Fruit fly (Drosophila melanogaster) whole organism, embryonic: ENCODE data around the gene CG43999.

ENCODE experiments used
- CG10209 ChIP-seq: fragments of 200-800 bp; sonication (Bioruptor generic); optimal IDR thresholded peaks from 3 replicates; lab custom pipeline; 2017; ENCODE audit warnings: missing biosample characterization, mild to moderate bottlenecking, missing genetic modification characterization, missing genetic modification reagents
- CG10462 ChIP-seq: fragments of 200-800 bp; sonication (Bioruptor generic); optimal IDR thresholded peaks from 2 replicates; lab custom pipeline; 2016; ENCODE audit warnings: missing biosample characterization, missing genetic modification characterization
- CG10654 ChIP-seq: fragments of 200-800 bp; sonication (Bioruptor generic); optimal IDR thresholded peaks from 2 replicates; lab custom pipeline; 2016; ENCODE audit warnings: missing biosample characterization, missing genetic modification characterization
- CG11093 ChIP-seq: fragments of 200-800 bp; sonication (Bioruptor generic); IDR thresholded peaks from 3 replicates; pipeline ENCODE4 v1.3.6; 2022; ENCODE audit warnings: missing biosample characterization, missing genetic modification characterization
- CG11696 ChIP-seq: fragments of 200-800 bp; sonication (Bioruptor generic); IDR thresholded peaks from 2 replicates; pipeline ENCODE4 v1.3.6; 2022; ENCODE audit warnings: missing biosample characterization, missing genetic modification characterization
- CG12219 ChIP-seq: fragments of 200-800 bp; sonication (Bioruptor generic); optimal IDR thresholded peaks from 3 replicates; lab custom pipeline; 2018; ENCODE audit warnings: missing biosample characterization, mild to moderate bottlenecking, missing genetic modification characterization
- CG12299 ChIP-seq: fragments of 200-800 bp; sonication (Bioruptor generic); optimal IDR thresholded peaks from 2 replicates; lab custom pipeline; 2018; ENCODE audit warnings: missing biosample characterization, mild to moderate bottlenecking, missing genetic modification characterization
- CG12391 ChIP-seq: fragments of 200-800 bp; sonication (Bioruptor generic); optimal IDR thresholded peaks from 3 replicates; lab custom pipeline; 2018; ENCODE audit warnings: missing biosample characterization, mild to moderate bottlenecking, missing genetic modification characterization, moderate library complexity
- CG15696 ChIP-seq: fragments of 200-800 bp; sonication (Bioruptor generic); optimal IDR thresholded peaks from 2 replicates; lab custom pipeline; 2019; ENCODE audit warnings: missing biosample characterization, mild to moderate bottlenecking, missing genetic modification characterization, moderate library complexity
- CG16813 ChIP-seq: fragments of 200-800 bp; sonication (Bioruptor generic); IDR thresholded peaks from 3 replicates; pipeline ENCODE4 v1.3.6; 2022; ENCODE audit warnings: missing biosample characterization, missing genetic modification characterization; ENCODE audit not compliant: partially characterized antibody
- CG16863 ChIP-seq: fragments of 200-800 bp; sonication (Bioruptor generic); optimal IDR thresholded peaks from 3 replicates; lab custom pipeline; 2016; ENCODE audit warnings: missing biosample characterization, missing genetic modification characterization
- CG1832 ChIP-seq: fragments of 200-800 bp; sonication (Bioruptor generic); optimal IDR thresholded peaks from 2 replicates; lab custom pipeline; 2017; ENCODE audit warnings: missing biosample characterization, mild to moderate bottlenecking, missing genetic modification characterization, inconsistent platforms
- CG2129 ChIP-seq: fragments of 200-800 bp; sonication (Bioruptor generic); IDR thresholded peaks from 2 replicates; pipeline ENCODE4 v1.3.6; 2022; ENCODE audit warnings: missing biosample characterization, missing genetic modification characterization; ENCODE audit not compliant: partially characterized antibody
- CG2889 ChIP-seq: fragments of 200-800 bp; sonication (Bioruptor generic); IDR thresholded peaks from 3 replicates; pipeline ENCODE4 v1.3.6; 2022; ENCODE audit warnings: missing biosample characterization, missing genetic modification characterization
- CG30403 ChIP-seq: fragments of 200-800 bp; sonication (Bioruptor generic); optimal IDR thresholded peaks from 3 replicates; lab custom pipeline; 2016; ENCODE audit warnings: missing biosample characterization, missing genetic modification characterization
- CG33557 ChIP-seq: fragments of 200-800 bp; sonication (Bioruptor generic); optimal IDR thresholded peaks from 2 replicates; lab custom pipeline; 2019; ENCODE audit warnings: missing biosample characterization, mild to moderate bottlenecking, missing genetic modification characterization, moderate library complexity
- CG34224 ChIP-seq: fragments of 200-800 bp; sonication (Bioruptor generic); IDR thresholded peaks from 3 replicates; pipeline ENCODE4 v1.3.6; 2022; ENCODE audit warnings: missing biosample characterization, missing genetic modification characterization; ENCODE audit not compliant: partially characterized antibody
- CG4820 ChIP-seq: fragments of 200-800 bp; sonication (Bioruptor generic); optimal IDR thresholded peaks from 3 replicates; lab custom pipeline; 2016; ENCODE audit warnings: missing biosample characterization, missing genetic modification characterization
- CG6254 ChIP-seq: fragments of 200-800 bp; sonication (Bioruptor generic); optimal IDR thresholded peaks from 3 replicates; lab custom pipeline; 2017; ENCODE audit warnings: mild to moderate bottlenecking, missing biosample characterization, missing genetic modification reagents, missing genetic modification characterization
- CG7271 ChIP-seq: fragments of 200-800 bp; sonication (Bioruptor generic); optimal IDR thresholded peaks from 2 replicates; lab custom pipeline; 2018; ENCODE audit warnings: missing biosample characterization, mild to moderate bottlenecking, missing genetic modification characterization, moderate library complexity
- CG7372 ChIP-seq: fragments of 200-800 bp; sonication (Bioruptor generic); IDR thresholded peaks from 2 replicates; pipeline ENCODE4 v1.3.6; 2022; ENCODE audit warnings: missing biosample characterization, missing genetic modification characterization
- CG8290 ChIP-seq, 3 experiments: fragments of 200-800 bp; sonication (Bioruptor generic); optimal IDR thresholded peaks; 2 replicates each; lab custom pipeline; 2016 to 2019; ENCODE audit warnings: missing biosample characterization in 3 of 3, missing genetic modification characterization in 3 of 3, mild to moderate bottlenecking in 2 of 3, moderate library complexity in 1 of 3
- CG9817 ChIP-seq: fragments of 200-800 bp; sonication (Bioruptor generic); optimal IDR thresholded peaks from 2 replicates; lab custom pipeline; 2018; ENCODE audit warnings: missing biosample characterization, mild to moderate bottlenecking, missing genetic modification characterization, moderate library complexity
- E2f1 ChIP-seq: fragments of 200-800 bp; sonication (Bioruptor generic); IDR thresholded peaks from 2 replicates; pipeline ENCODE4 v1.3.6; 2022; ENCODE audit warnings: missing biosample characterization, missing genetic modification characterization
- E2f2 ChIP-seq: fragments of 200-800 bp; sonication (Bioruptor generic); IDR thresholded peaks from 2 replicates; pipeline ENCODE4 v1.3.6; 2022; ENCODE audit warnings: missing biosample characterization, missing genetic modification characterization
- Fer1 ChIP-seq: fragments of 200-800 bp; sonication (Bioruptor generic); optimal IDR thresholded peaks from 2 replicates; lab custom pipeline; 2017; ENCODE audit warnings: missing biosample characterization, mild to moderate bottlenecking, missing genetic modification characterization
- HmgD ChIP-seq: fragments of 200-800 bp; sonication (Bioruptor generic); optimal IDR thresholded peaks from 3 replicates; lab custom pipeline; 2016; ENCODE audit warnings: missing biosample characterization, missing genetic modification characterization
- Med ChIP-seq: fragments of 200-800 bp; sonication (Bioruptor generic); peaks from one replicate; lab custom pipeline; 2016; ENCODE audit warnings: missing biosample characterization, missing genetic modification characterization, mild to moderate bottlenecking, inconsistent platforms, moderate library complexity
- NFAT ChIP-seq: fragments of 200-800 bp; sonication (Bioruptor generic); IDR thresholded peaks from 2 replicates; pipeline ENCODE4 v1.3.6; 2022; ENCODE audit warnings: missing biosample characterization, missing genetic modification characterization
- Side ChIP-seq: fragments of 200-800 bp; sonication (Bioruptor generic); optimal IDR thresholded peaks from 2 replicates; lab custom pipeline; 2016; ENCODE audit warnings: missing biosample characterization, missing genetic modification characterization
- Six4 ChIP-seq: fragments of 200-800 bp; sonication (Bioruptor generic); optimal IDR thresholded peaks from 2 replicates; lab custom pipeline; 2016; ENCODE audit warnings: missing biosample characterization, missing genetic modification characterization
- Stat92E ChIP-seq, 3 experiments: fragments of >200 bp in 2 of 3; fragments of 200-800 bp in 1 of 3; sonication (Bioruptor generic) in 1 of 3; optimal IDR thresholded peaks; 2 replicates each; lab custom pipeline; 2017 to 2019; ENCODE audit warnings: missing biosample characterization in 3 of 3, missing genetic modification characterization in 3 of 3, mild to moderate bottlenecking in 1 of 3, moderate library complexity in 1 of 3
- Usf ChIP-seq: fragments of 200-800 bp; sonication (Bioruptor generic); optimal IDR thresholded peaks from 2 replicates; lab custom pipeline; 2017; ENCODE audit warnings: missing genotype, missing biosample characterization, missing genetic modification characterization
- amos ChIP-seq: fragments of 200-800 bp; sonication (Bioruptor generic); IDR thresholded peaks from 2 replicates; pipeline ENCODE4 v1.3.6; 2022; ENCODE audit warnings: missing biosample characterization, missing genetic modification characterization; ENCODE audit not compliant: partially characterized antibody
- cg ChIP-seq: fragments of 200-800 bp; sonication (Bioruptor generic); optimal IDR thresholded peaks from 3 replicates; lab custom pipeline; 2019; ENCODE audit warnings: missing biosample characterization, mild to moderate bottlenecking, missing genetic modification characterization, moderate library complexity
- ci ChIP-seq: fragments of 200-800 bp; sonication (Bioruptor generic); IDR thresholded peaks from 3 replicates; pipeline ENCODE4 v1.3.6; 2022; ENCODE audit warnings: missing biosample characterization, missing genetic modification characterization
- danr ChIP-seq: fragments of 200-800 bp; sonication (Bioruptor generic); IDR thresholded peaks from 2 replicates; pipeline ENCODE4 v1.3.6; 2022; ENCODE audit warnings: missing biosample characterization, missing genetic modification characterization
- emc ChIP-seq: fragments of 200-800 bp; sonication (Bioruptor generic); optimal IDR thresholded peaks from 2 replicates; lab custom pipeline; 2016; ENCODE audit warnings: missing biosample characterization, missing genetic modification characterization
- ewg ChIP-seq: fragments of 200-800 bp; sonication (Bioruptor generic); optimal IDR thresholded peaks from 3 replicates; lab custom pipeline; 2017; ENCODE audit warnings: mild to moderate bottlenecking, missing biosample characterization, missing genetic modification reagents, missing genetic modification characterization
- fd3F ChIP-seq: fragments of 200-800 bp; sonication (Bioruptor generic); optimal IDR thresholded peaks from 2 replicates; lab custom pipeline; 2018; ENCODE audit warnings: missing biosample characterization, mild to moderate bottlenecking, missing genetic modification characterization, moderate library complexity
- fd64A ChIP-seq: fragments of 200-800 bp; sonication (Bioruptor generic); optimal IDR thresholded peaks from 3 replicates; lab custom pipeline; 2018; ENCODE audit warnings: missing biosample characterization, mild to moderate bottlenecking, missing genetic modification characterization
- nerfin-1 ChIP-seq: fragments of 200-800 bp; sonication (Bioruptor generic); optimal IDR thresholded peaks from 3 replicates; lab custom pipeline; 2019; ENCODE audit warnings: missing biosample characterization, mild to moderate bottlenecking, missing genetic modification characterization, moderate library complexity
- pzg ChIP-seq: fragments of 200-800 bp; sonication (Bioruptor generic); optimal IDR thresholded peaks from 3 replicates; lab custom pipeline; 2018; ENCODE audit warnings: missing biosample characterization, mild to moderate bottlenecking, missing genetic modification characterization, moderate library complexity
- sens-2 ChIP-seq: fragments of 200-800 bp; sonication (Bioruptor generic); IDR thresholded peaks from 2 replicates; pipeline ENCODE4 v1.3.6; 2022; ENCODE audit warnings: missing biosample characterization, missing genetic modification characterization
- ssp ChIP-seq: fragments of 200-800 bp; sonication (Bioruptor generic); IDR thresholded peaks from 2 replicates; pipeline ENCODE4 v1.3.6; 2022; ENCODE audit warnings: missing biosample characterization, missing genetic modification characterization
- tup ChIP-seq: fragments of 200-800 bp; sonication (Bioruptor generic); optimal IDR thresholded peaks from 2 replicates; lab custom pipeline; 2016; ENCODE audit warnings: missing biosample characterization, mild to moderate bottlenecking, missing genetic modification characterization, moderate library complexity
- unc-4 ChIP-seq: fragments of 200-800 bp; sonication (Bioruptor generic); IDR thresholded peaks from 2 replicates; pipeline ENCODE4 v1.3.6; 2022; ENCODE audit warnings: missing biosample characterization, missing genetic modification characterization; ENCODE audit not compliant: partially characterized antibody
- vfl ChIP-seq: fragments of 200-800 bp; sonication (Bioruptor generic); optimal IDR thresholded peaks from 2 replicates; lab custom pipeline; 2016; ENCODE audit warnings: missing biosample characterization, missing genetic modification characterization
- vvl ChIP-seq: fragments of 200-800 bp; sonication (Bioruptor generic); IDR thresholded peaks from 2 replicates; pipeline ENCODE4 v1.3.6; 2022; ENCODE audit warnings: missing biosample characterization, missing genetic modification characterization
- wdn ChIP-seq: fragments of 200-800 bp; sonication (Bioruptor generic); IDR thresholded peaks from 2 replicates; pipeline ENCODE4 v1.3.6; 2022; ENCODE audit warnings: missing biosample characterization, missing genetic modification characterization
- wor ChIP-seq: fragments of 200-800 bp; sonication (Bioruptor generic); IDR thresholded peaks from 2 replicates; pipeline ENCODE4 v1.3.6; 2022; ENCODE audit warnings: missing biosample characterization, missing genetic modification characterization

The CG43999 gene

dm6 chr3R:23889922-23890321, 38.9 kb downstream of the CG43999 start, which contains the start of gene Pli (continued):
- TF ChIP-seq Med, result peak; percentile 87
- TF ChIP-seq Six4 (GFP tag; lab: Kevin White, UChicago), result no peak
- no peak for TF ChIP-seq emc (GFP tag; lab: Kevin White, UChicago)
- TF ChIP-seq wdn, result no peak
- no peak for TF ChIP-seq CG4820 (GFP tag; lab: Kevin White, UChicago)
- peak; percentile 77 for TF ChIP-seq nerfin-1
- TF ChIP-seq CG7372 (GFP tag; lab: Robert Waterston, UW), result no peak
- TF ChIP-seq E2f2 (GFP tag; lab: Robert Waterston, UW), result no peak
- TF ChIP-seq CG10209, result no peak
- TF ChIP-seq CG8290 (GFP tag; optimal IDR thresholded peaks at IDR 0.05; lab: Kevin White, UChicago), result no peak
- TF ChIP-seq CG8290 (tag; optimal IDR thresholded peaks at IDR 0.05; lab: Kevin White, UChicago), result peak in 1 of 2 experiments; percentile 77
- no peak for TF ChIP-seq CG2129 (GFP tag; lab: Robert Waterston, UW)
- TF ChIP-seq danr (GFP tag; lab: Robert Waterston, UW), result no peak
- no peak for TF ChIP-seq Side (GFP tag; lab: Kevin White, UChicago)
- no peak for TF ChIP-seq ssp (GFP tag; lab: Robert Waterston, UW)
- TF ChIP-seq CG10462 (GFP tag; lab: Kevin White, UChicago), result no peak
- TF ChIP-seq CG2889, result no peak
- TF ChIP-seq fd3F, result no peak
- peak; percentile 98 for TF ChIP-seq pzg
- no peak for TF ChIP-seq unc-4
- no peak for TF ChIP-seq CG34224 (GFP tag; lab: Robert Waterston, UW)
- TF ChIP-seq E2f1 (GFP tag; lab: Robert Waterston, UW), result no peak
- TF ChIP-seq fd64A, result no peak
- peak; percentile 34 for TF ChIP-seq CG7271 (tag; lab: Kevin White, UChicago)
- TF ChIP-seq CG11093 (GFP tag; lab: Robert Waterston, UW), result no peak
- no peak for TF ChIP-seq CG12299 (tag; lab: Kevin White, UChicago)
- no peak for TF ChIP-seq CG10654 (GFP tag; lab: Kevin White, UChicago)
- TF ChIP-seq NFAT (GFP tag; lab: Robert Waterston, UW), result no peak
- no peak for TF ChIP-seq CG16813
- TF ChIP-seq sens-2 (GFP tag; lab: Robert Waterston, UW), result no peak
- TF ChIP-seq CG11696, result no peak
- TF ChIP-seq wor, result no peak
- TF ChIP-seq vvl (GFP tag; lab: Robert Waterston, UW), result no peak
- TF ChIP-seq ci, result no peak
- no peak for TF ChIP-seq CG15696 (tag; lab: Kevin White, UChicago)
- TF ChIP-seq CG12219 (GFP tag; lab: Kevin White, UChicago), result no peak
- no peak for TF ChIP-seq CG9817 (tag; lab: Kevin White, UChicago)
- TF ChIP-seq HmgD (GFP tag; lab: Kevin White, UChicago), result peak; percentile 22
- no peak for TF ChIP-seq cg (GFP tag; lab: Kevin White, UChicago)
- TF ChIP-seq tup, result no peak
- no peak for TF ChIP-seq amos
- TF ChIP-seq CG12391, result peak; percentile 31
- no peak for TF ChIP-seq Usf (GFP tag; lab: Kevin White, UChicago)
- TF ChIP-seq CG16863 (GFP tag; lab: Kevin White, UChicago), result no peak
- no peak for TF ChIP-seq CG6254 (GFP tag; lab: Kevin White, UChicago)
- no peak for TF ChIP-seq CG1832 (GFP tag; lab: Kevin White, UChicago)
- peak in 1 of 3 experiments; percentile 68 for TF ChIP-seq Stat92E (GFP tag; optimal IDR thresholded peaks at IDR 0.05; lab: Kevin White, UChicago)
- TF ChIP-seq CG30403 (GFP tag; lab: Kevin White, UChicago), result no peak
- TF ChIP-seq ewg (GFP tag; lab: Kevin White, UChicago), result no peak
- TF ChIP-seq CG33557 (GFP tag; lab: Kevin White, UChicago), result peak; percentile 2
- no peak for TF ChIP-seq vfl
- TF ChIP-seq Fer1 (GFP tag; lab: Kevin White, UChicago), result peak; percentile 44
